Worm (Caenorhabditis elegans): ENCODE measurements around the gene spig-6.

Gene spig-6

ce11 chrV:16517619-16518018, 36.2 kb downstream of the spig-6 start, which contains the start of gene F36D3.4:
TSS of gene F36D3.4 (minus strand) at chrV:16517719.
- TF ChIP-seq him-1 (tag; optimal IDR thresholded peaks at IDR 0.05), result no peak
- TF ChIP-seq W03F9.2 (tag; optimal IDR thresholded peaks at IDR 0.05), result no peak
- no peak for TF ChIP-seq dao-5 (tag; optimal IDR thresholded peaks at IDR 0.05)

ce11 chrV:16522242-16522641, 40.9 kb downstream of the spig-6 start, which contains the start of gene srw-34:
TSS of gene srw-34 (minus strand) at chrV:16522342.
- no peak for TF ChIP-seq him-1 (tag; optimal IDR thresholded peaks at IDR 0.05)
- TF ChIP-seq W03F9.2 (tag; optimal IDR thresholded peaks at IDR 0.05), result no peak
- TF ChIP-seq dao-5 (tag; optimal IDR thresholded peaks at IDR 0.05), result no peak

ce11 chrV:16526858-16527257, 45.5 kb downstream of the spig-6 start, which contains the start of gene F36D3.8:
TSS of gene F36D3.8 (plus strand) at chrV:16527158.
- TF ChIP-seq him-1 (tag; optimal IDR thresholded peaks at IDR 0.05) (no peak), W03F9.2 (tag; optimal IDR thresholded peaks at IDR 0.05) (no peak), dao-5 (tag; optimal IDR thresholded peaks at IDR 0.05) (no peak)

- no peak for TF ChIP-seq W03F9.2 (tag; optimal IDR thresholded peaks at IDR 0.05)
- no peak for TF ChIP-seq dao-5 (tag; optimal IDR thresholded peaks at IDR 0.05)
- TF ChIP-seq him-1 (tag; optimal IDR thresholded peaks at IDR 0.05), result no peak
Observed at ce11 chrV:16527796-16528195, 46.4 kb downstream of the spig-6 start, which contains the start of gene F36D3.16. TSS of gene F36D3.16 (plus strand) at chrV:16528096.
